Worm (Caenorhabditis elegans) whole organism, late embryonic: ENCODE results near the gene R05H11.2.

Experiments
- C08G9.2 ChIP-seq: sonication (generic microtip); optimal IDR thresholded peaks from 2 replicates; lab custom pipeline; 2016; ENCODE audit warnings: mild to moderate bottlenecking, missing genetic modification characterization, moderate library complexity, missing compliant biosample characterization
- C38D4.7 ChIP-seq: fragments of 200-800 bp; sonication (Bioruptor generic); optimal IDR thresholded peaks from 2 replicates; lab custom pipeline; 2018; ENCODE audit warnings: mild to moderate bottlenecking, missing genetic modification characterization, moderate library complexity, missing compliant biosample characterization
- K02D7.2 ChIP-seq: sonication (generic microtip); optimal IDR thresholded peaks from 2 replicates; lab custom pipeline; 2017; ENCODE audit warnings: mild to moderate bottlenecking, missing genetic modification characterization, missing compliant biosample characterization
- T23F11.4 ChIP-seq: fragments of 200-800 bp; sonication (Bioruptor generic); optimal IDR thresholded peaks from 2 replicates; lab custom pipeline; 2018; ENCODE audit warnings: mild to moderate bottlenecking, missing genetic modification characterization, missing compliant biosample characterization
- ahr-1 ChIP-seq: sonication (generic microtip); optimal IDR thresholded peaks from 2 replicates; lab custom pipeline; 2016; ENCODE audit warnings: missing genetic modification characterization, missing compliant biosample characterization
- ceh-14 ChIP-seq: sonication (generic microtip); optimal IDR thresholded peaks from 2 replicates; lab custom pipeline; 2016; ENCODE audit warnings: missing genotype, missing genetic modification characterization, missing compliant biosample characterization
- ceh-22 ChIP-seq: sonication (generic microtip); optimal IDR thresholded peaks from 2 replicates; lab custom pipeline; 2017; ENCODE audit warnings: missing biosample characterization, missing genetic modification characterization
- ceh-30 ChIP-seq: fragments of 150-350 bp; optimal IDR thresholded peaks from 2 replicates; lab custom pipeline; 2014; ENCODE audit warnings: missing biosample characterization, missing genetic modification characterization
- ceh-31 ChIP-seq: sonication (generic microtip); optimal IDR thresholded peaks from 2 replicates; lab custom pipeline; 2016; ENCODE audit warnings: missing genetic modification characterization, missing compliant biosample characterization
- ceh-45 ChIP-seq: fragments of 200-800 bp; sonication (Bioruptor generic); IDR thresholded peaks from 2 replicates; pipeline ENCODE4 v1.3.6; 2022; ENCODE audit warnings: missing genetic modification reagents, missing genetic modification characterization, missing compliant biosample characterization
- ceh-6 ChIP-seq: fragments of 200-800 bp; sonication (Bioruptor generic); optimal IDR thresholded peaks from 2 replicates; lab custom pipeline; 2018; ENCODE audit warnings: mild to moderate bottlenecking, missing genetic modification characterization, missing compliant biosample characterization
- ceh-9 ChIP-seq: sonication (generic microtip); optimal IDR thresholded peaks from 2 replicates; lab custom pipeline; 2016; ENCODE audit warnings: mild to moderate bottlenecking, missing genetic modification characterization, inconsistent platforms, missing compliant biosample characterization
- che-1 ChIP-seq: sonication (generic microtip); optimal IDR thresholded peaks from 2 replicates; lab custom pipeline; 2016; ENCODE audit warnings: mild to moderate bottlenecking, missing genetic modification characterization, missing compliant biosample characterization
- dmd-4 ChIP-seq: sonication (generic microtip); optimal IDR thresholded peaks from 2 replicates; lab custom pipeline; 2016; ENCODE audit warnings: borderline replicate concordance, missing genetic modification characterization, missing compliant biosample characterization
- dve-1 ChIP-seq: sonication (generic microtip); optimal IDR thresholded peaks from 2 replicates; lab custom pipeline; 2017; ENCODE audit warnings: antibody characterized with exemption, mild to moderate bottlenecking, missing genetic modification characterization, missing compliant biosample characterization
- elt-4 ChIP-seq: sonication (generic microtip); optimal IDR thresholded peaks from 2 replicates; lab custom pipeline; 2016; ENCODE audit warnings: missing genetic modification characterization, missing compliant biosample characterization
- eyg-1 ChIP-seq: sonication (generic microtip); optimal IDR thresholded peaks from 2 replicates; lab custom pipeline; 2016; ENCODE audit warnings: missing genotype, missing genetic modification characterization, missing compliant biosample characterization
- fax-1 ChIP-seq: sonication (generic microtip); optimal IDR thresholded peaks from 2 replicates; lab custom pipeline; 2016; ENCODE audit warnings: missing genotype, missing genetic modification characterization, missing compliant biosample characterization
- fkh-6 ChIP-seq: sonication (generic microtip); optimal IDR thresholded peaks from 2 replicates; lab custom pipeline; 2016; ENCODE audit warnings: missing genetic modification characterization, missing compliant biosample characterization
- hlh-13 ChIP-seq: fragments of 200-800 bp; sonication (Bioruptor generic); optimal IDR thresholded peaks from 2 replicates; lab custom pipeline; 2018; ENCODE audit warnings: mild to moderate bottlenecking, missing genetic modification characterization, missing compliant biosample characterization
- hlh-15 ChIP-seq: sonication (generic microtip); optimal IDR thresholded peaks from 2 replicates; lab custom pipeline; 2016; ENCODE audit warnings: missing genetic modification characterization, missing compliant biosample characterization
- hlh-30 ChIP-seq: sonication (generic microtip); optimal IDR thresholded peaks from 2 replicates; lab custom pipeline; 2017; ENCODE audit warnings: antibody characterized with exemption, missing genetic modification characterization, missing compliant biosample characterization; ENCODE audit not compliant: insufficient read depth
- hlh-6 ChIP-seq: sonication (generic microtip); optimal IDR thresholded peaks from 2 replicates; lab custom pipeline; 2016; ENCODE audit warnings: missing genotype, missing genetic modification characterization, missing compliant biosample characterization
- lim-6 ChIP-seq: sonication (generic microtip); optimal IDR thresholded peaks from 2 replicates; lab custom pipeline; 2016; ENCODE audit warnings: missing genetic modification characterization, missing compliant biosample characterization
- lin-11 ChIP-seq: fragments of 200-800 bp; sonication (Bioruptor generic); optimal IDR thresholded peaks from 2 replicates; lab custom pipeline; 2018; ENCODE audit warnings: mild to moderate bottlenecking, missing genetic modification characterization, missing compliant biosample characterization
- nfya-1 ChIP-seq: sonication (generic microtip); optimal IDR thresholded peaks from 2 replicates; lab custom pipeline; 2017; ENCODE audit warnings: missing genetic modification characterization, mild to moderate bottlenecking, missing compliant biosample characterization, antibody characterized with exemption, moderate library complexity
- nhr-11 ChIP-seq: fragments of 150-350 bp; optimal IDR thresholded peaks from 2 replicates; lab custom pipeline; 2014; ENCODE audit warnings: missing biosample characterization, missing genetic modification characterization
- nhr-232 ChIP-seq: sonication (generic microtip); optimal IDR thresholded peaks from 2 replicates; lab custom pipeline; 2016; ENCODE audit warnings: missing genetic modification characterization, missing compliant biosample characterization
- npax-4 ChIP-seq: sonication (generic microtip); optimal IDR thresholded peaks from 2 replicates; lab custom pipeline; 2016; ENCODE audit warnings: missing genetic modification characterization, missing compliant biosample characterization
- odd-2 ChIP-seq: sonication (generic microtip); optimal IDR thresholded peaks from 2 replicates; lab custom pipeline; 2017; ENCODE audit warnings: antibody characterized with exemption, mild to moderate bottlenecking, missing genetic modification characterization, missing compliant biosample characterization
- pag-3 ChIP-seq: sonication (generic microtip); optimal IDR thresholded peaks from 2 replicates; lab custom pipeline; 2016; ENCODE audit warnings: missing compliant biosample characterization, missing genetic modification characterization, borderline replicate concordance
- pat-9 ChIP-seq: fragments of 200-800 bp; sonication (Bioruptor generic); optimal IDR thresholded peaks from 2 replicates; lab custom pipeline; 2018; ENCODE audit warnings: mild to moderate bottlenecking, missing genetic modification characterization, moderate library complexity, missing compliant biosample characterization
- pax-1 ChIP-seq: fragments of 150-350 bp; optimal IDR thresholded peaks from 2 replicates; lab custom pipeline; 2014; ENCODE audit warnings: missing biosample characterization, missing genetic modification characterization
- pha-2 ChIP-seq: sonication (generic microtip); optimal IDR thresholded peaks from 2 replicates; lab custom pipeline; 2017; ENCODE audit warnings: mild to moderate bottlenecking, missing genetic modification characterization, missing compliant biosample characterization
- pha-4 ChIP-seq: fragments of 150-350 bp; optimal IDR thresholded peaks from 2 replicates; lab custom pipeline; 2018; ENCODE audit warnings: missing biosample characterization, missing genetic modification reagents, missing genetic modification characterization
- rnt-1 ChIP-seq: sonication (generic microtip); optimal IDR thresholded peaks from 2 replicates; lab custom pipeline; 2016; ENCODE audit warnings: missing genetic modification characterization, missing compliant biosample characterization
- sdc-2 ChIP-seq: sonication (generic microtip); optimal IDR thresholded peaks from 2 replicates; lab custom pipeline; 2016; ENCODE audit warnings: missing genotype, missing genetic modification characterization, missing compliant biosample characterization
- sox-2 ChIP-seq: fragments of 200-800 bp; sonication (Bioruptor generic); IDR thresholded peaks from 2 replicates; pipeline ENCODE4 v1.3.6; 2022; ENCODE audit warnings: missing genetic modification reagents, missing genetic modification characterization, missing compliant biosample characterization
- syd-9 ChIP-seq: sonication (generic microtip); optimal IDR thresholded peaks from 2 replicates; lab custom pipeline; 2016; ENCODE audit warnings: mild to moderate bottlenecking, missing genetic modification characterization, moderate library complexity, missing compliant biosample characterization
- tbx-2 ChIP-seq: sonication (generic microtip); optimal IDR thresholded peaks from 2 replicates; lab custom pipeline; 2016; ENCODE audit warnings: missing genetic modification characterization, missing compliant biosample characterization
- tbx-7 ChIP-seq: sonication (generic microtip); optimal IDR thresholded peaks from 2 replicates; lab custom pipeline; 2016; ENCODE audit warnings: missing genotype, missing genetic modification characterization, missing compliant biosample characterization
- ttx-3 ChIP-seq: sonication (generic microtip); optimal IDR thresholded peaks from 2 replicates; lab custom pipeline; 2016; ENCODE audit warnings: missing genetic modification reagents, missing genetic modification characterization, missing compliant biosample characterization
- unc-42 ChIP-seq: sonication (generic microtip); optimal IDR thresholded peaks from 2 replicates; lab custom pipeline; 2016; ENCODE audit warnings: missing genotype, missing genetic modification characterization, missing compliant biosample characterization
- unc-55 ChIP-seq: sonication (generic microtip); optimal IDR thresholded peaks from 2 replicates; lab custom pipeline; 2017; ENCODE audit warnings: missing biosample characterization, missing genetic modification reagents, missing genetic modification characterization
- zip-5 ChIP-seq: sonication (generic microtip); optimal IDR thresholded peaks from 2 replicates; lab custom pipeline; 2016; ENCODE audit warnings: missing genetic modification characterization, missing compliant biosample characterization
- ztf-16 ChIP-seq: sonication (generic microtip); optimal IDR thresholded peaks from 2 replicates; lab custom pipeline; 2017; ENCODE audit warnings: missing genetic modification characterization, missing compliant biosample characterization

R05H11.2 gene

ce11 chrIII:6805397-6805796 lies 7.3 kb downstream of the R05H11.2 start (continued):
- TF ChIP-seq nhr-11 (tag; lab: Kevin White, UChicago) (no peak), unc-55 (GFP tag; lab: Kevin White, UChicago) (no peak), ceh-6 (GFP tag; lab: Kevin White, UChicago) (peak; percentile 41), ceh-30 (tag; lab: Kevin White, UChicago) (no peak), npax-4 (tag; lab: Kevin White, UChicago) (no peak), rnt-1 (tag; lab: Kevin White, UChicago) (peak; percentile 24), K02D7.2 (tag; lab: Kevin White, UChicago) (peak; percentile 11), pax-1 (tag; lab: Kevin White, UChicago) (no peak), tbx-7 (no peak), ceh-9 (no peak), pag-3 (tag; lab: Kevin White, UChicago) (no peak), tbx-2 (tag; lab: Kevin White, UChicago) (peak; percentile 30), lin-11 (tag; lab: Kevin White, UChicago) (peak; percentile 18), elt-4 (no peak), pha-4 (no peak), che-1 (tag; lab: Kevin White, UChicago) (peak; percentile 62), pat-9 (no peak), C38D4.7 (GFP tag; lab: Kevin White, UChicago) (peak; percentile 39), ttx-3 (tag; lab: Kevin White, UChicago) (peak; percentile 35), fax-1 (tag; lab: Kevin White, UChicago) (peak; percentile 4), eyg-1 (no peak), ceh-14 (no peak), sox-2 (GFP tag; lab: Robert Waterston, UW) (no peak), dmd-4 (tag; lab: Kevin White, UChicago) (peak; percentile 35), nfya-1 (tag; lab: Kevin White, UChicago) (no peak), ceh-22 (tag; lab: Kevin White, UChicago) (no peak), sdc-2 (peak; percentile 27), lim-6 (tag; lab: Kevin White, UChicago) (no peak), ztf-16 (tag; lab: Kevin White, UChicago) (peak; percentile 21), nhr-232 (tag; lab: Kevin White, UChicago) (peak; percentile 40), ceh-31 (tag; lab: Kevin White, UChicago) (no peak), hlh-30 (tag; lab: Kevin White, UChicago) (no peak), ceh-45 (GFP tag; lab: Robert Waterston, UW) (peak; percentile 60; the same call in 1 of the 2 replicates), dve-1 (peak; percentile 22), C08G9.2 (tag; lab: Kevin White, UChicago) (peak; percentile 34)
- TF ChIP-seq, all 69 proteins: peak for 28

- no peak for TF ChIP-seq fkh-6 (tag; lab: Kevin White, UChicago)
- no peak for TF ChIP-seq pat-9
- no peak for TF ChIP-seq che-1 (tag; lab: Kevin White, UChicago)
- TF ChIP-seq pax-1 (tag; lab: Kevin White, UChicago), result no peak
- no peak for TF ChIP-seq ceh-45 (GFP tag; lab: Robert Waterston, UW)
- no peak for TF ChIP-seq hlh-6 (tag; lab: Kevin White, UChicago)
- TF ChIP-seq unc-55 (GFP tag; lab: Kevin White, UChicago), result no peak
- TF ChIP-seq hlh-13 (GFP tag; lab: Kevin White, UChicago), result no peak
- no peak for TF ChIP-seq ztf-16 (tag; lab: Kevin White, UChicago)
- TF ChIP-seq unc-42, result no peak
- TF ChIP-seq ceh-31 (tag; lab: Kevin White, UChicago), result no peak
These were observed 18.8 kb downstream of the R05H11.2 start, which contains the start of gene F28F5.4 for ce11 chrIII:6816930-6817329. Gene F28F5.4 (minus strand): TSS chrIII:6817033.

- no peak for TF ChIP-seq pag-3 (tag; lab: Kevin White, UChicago)
- TF ChIP-seq che-1 (tag; lab: Kevin White, UChicago), result no peak
- no peak for TF ChIP-seq sox-2 (GFP tag; lab: Robert Waterston, UW)
- no peak for TF ChIP-seq pha-2 (tag; lab: Kevin White, UChicago)
- no peak for TF ChIP-seq fkh-6 (tag; lab: Kevin White, UChicago)
- TF ChIP-seq unc-42, result no peak
- no peak for TF ChIP-seq odd-2 (tag; lab: Kevin White, UChicago)
- TF ChIP-seq hlh-15 (tag; lab: Kevin White, UChicago), result no peak
- TF ChIP-seq T23F11.4, result no peak
- TF ChIP-seq syd-9 (tag; lab: Kevin White, UChicago), result no peak
- no peak for TF ChIP-seq ceh-14
- no peak for TF ChIP-seq zip-5 (tag; lab: Kevin White, UChicago)
- no peak for TF ChIP-seq ahr-1 (tag; lab: Kevin White, UChicago)
- TF ChIP-seq ceh-31 (tag; lab: Kevin White, UChicago), result no peak
- TF ChIP-seq K02D7.2 (tag; lab: Kevin White, UChicago), result no peak
- no peak for TF ChIP-seq ttx-3 (tag; lab: Kevin White, UChicago)
- TF ChIP-seq pat-9, result no peak
- no peak for TF ChIP-seq nhr-232 (tag; lab: Kevin White, UChicago)
- TF ChIP-seq dve-1, result no peak
These were observed 19.9 kb downstream of the R05H11.2 start for ce11 chrIII:6818037-6818436.
